Worm (Caenorhabditis elegans) whole organism, early embryonic: ENCODE results near the gene F43C11.7.

ENCODE experiments used
- B0310.2 ChIP-seq: sonication (generic microtip); optimal IDR thresholded peaks from 2 replicates; lab custom pipeline; 2016; ENCODE audit warnings: mild to moderate bottlenecking, missing genetic modification characterization, missing compliant biosample characterization
- F13C5.2 ChIP-seq: sonication (generic microtip); optimal IDR thresholded peaks from 2 replicates; lab custom pipeline; 2017; ENCODE audit warnings: mild to moderate bottlenecking, missing genetic modification characterization, inconsistent platforms, missing compliant biosample characterization
- aly-1 ChIP-seq: sonication (generic microtip); optimal IDR thresholded peaks from 2 replicates; lab custom pipeline; 2016; ENCODE audit warnings: missing genetic modification characterization, missing compliant biosample characterization
- ama-1 ChIP-seq: fragments of 150-350 bp; optimal IDR thresholded peaks from 2 replicates; lab custom pipeline; 2014
- ceh-13 ChIP-seq: fragments of 200-800 bp; sonication (Bioruptor generic); optimal IDR thresholded peaks from 2 replicates; lab custom pipeline; 2018; ENCODE audit warnings: mild to moderate bottlenecking, missing genetic modification characterization, missing compliant biosample characterization
- ceh-36 ChIP-seq: sonication (generic microtip); optimal IDR thresholded peaks from 2 replicates; lab custom pipeline; 2016; ENCODE audit warnings: missing genetic modification characterization, inconsistent platforms, missing compliant biosample characterization
- ets-7 ChIP-seq: sonication (generic microtip); optimal IDR thresholded peaks from 2 replicates; lab custom pipeline; 2016; ENCODE audit warnings: missing genotype, missing genetic modification characterization, missing compliant biosample characterization
- flt-1 ChIP-seq: fragments of 200-800 bp; sonication (Bioruptor generic); IDR thresholded peaks from 2 replicates; pipeline ENCODE4 v1.3.6; 2022; ENCODE audit warnings: missing genetic modification characterization, missing compliant biosample characterization
- hmbx-1 ChIP-seq: sonication (generic microtip); optimal IDR thresholded peaks from 2 replicates; lab custom pipeline; 2016; ENCODE audit warnings: mild to moderate bottlenecking, missing genetic modification characterization, missing compliant biosample characterization
- hmg-4 ChIP-seq: fragments of 200-800 bp; sonication (Bioruptor generic); optimal IDR thresholded peaks from 2 replicates; lab custom pipeline; 2018; ENCODE audit warnings: mild to moderate bottlenecking, missing genetic modification characterization, missing compliant biosample characterization
- hnd-1 ChIP-seq: sonication (generic microtip); optimal IDR thresholded peaks from 2 replicates; lab custom pipeline; 2016; ENCODE audit warnings: missing genetic modification characterization, missing compliant biosample characterization
- pes-1 ChIP-seq: fragments of 200-800 bp; sonication (Bioruptor generic); IDR thresholded peaks from 2 replicates; pipeline ENCODE4 v1.3.6; 2022; ENCODE audit warnings: missing genetic modification reagents, missing genetic modification characterization, missing compliant biosample characterization
- scrt-1 ChIP-seq: fragments of 200-800 bp; sonication (Bioruptor generic); IDR thresholded peaks from 2 replicates; pipeline ENCODE4 v1.3.6; 2022; ENCODE audit warnings: missing genetic modification characterization, missing compliant biosample characterization
- sea-1 ChIP-seq: fragments of 200-800 bp; sonication (Bioruptor generic); conservative IDR thresholded peaks from 2 replicates; pipeline ENCODE4 v1.3.6; 2022; ENCODE audit warnings: missing genetic modification characterization, missing compliant biosample characterization
- tbx-11 ChIP-seq: fragments of 200-800 bp; sonication (Bioruptor generic); IDR thresholded peaks from 2 replicates; pipeline ENCODE4 v1.3.6; 2022; ENCODE audit warnings: missing genetic modification characterization, missing compliant biosample characterization
- tbx-37 ChIP-seq: fragments of 200-800 bp; sonication (Bioruptor generic); conservative IDR thresholded peaks from 2 replicates; pipeline ENCODE4 v1.3.6; 2022; ENCODE audit warnings: missing genetic modification reagents, missing genetic modification characterization, missing compliant biosample characterization
- tra-4 ChIP-seq: sonication (generic microtip); optimal IDR thresholded peaks from 2 replicates; lab custom pipeline; 2017; ENCODE audit warnings: missing genetic modification characterization, missing compliant biosample characterization

Gene F43C11.7

ce11 chrII:2372090-2372489 is 36.4 kb downstream of the F43C11.7 start, which contains the start of gene F16G10.3:
TSS of gene F16G10.3 (plus strand) at chrII:2372390.
- TF ChIP-seq aly-1 (tag; lab: Kevin White, UChicago): no peak
- no peak for TF ChIP-seq B0310.2
- TF ChIP-seq hmg-4 (GFP tag; lab: Kevin White, UChicago): no peak
- TF ChIP-seq hnd-1 (tag; lab: Kevin White, UChicago): no peak
- TF ChIP-seq tbx-11: no peak
- no peak for TF ChIP-seq scrt-1 (GFP tag; lab: Robert Waterston, UW)
- no peak for TF ChIP-seq pes-1 (GFP tag; lab: Robert Waterston, UW)
- no peak for TF ChIP-seq sea-1 (GFP tag; lab: Robert Waterston, UW)
- no peak for TF ChIP-seq ceh-13
- no peak for TF ChIP-seq F13C5.2 (tag; lab: Kevin White, UChicago)

ce11 chrII:2374973-2375372 is 39.3 kb downstream of the F43C11.7 start, which contains the start of gene F16G10.2:
TSS of gene F16G10.2 (plus strand) at chrII:2375273.
- TF ChIP-seq scrt-1 (GFP tag; lab: Robert Waterston, UW) (no peak), aly-1 (tag; lab: Kevin White, UChicago) (no peak), tbx-37 (GFP tag; lab: Robert Waterston, UW) (no peak), ets-7 (tag; lab: Kevin White, UChicago) (no peak), hmbx-1 (tag; lab: Kevin White, UChicago) (no peak), ceh-13 (no peak), flt-1 (no peak)

DNA sequence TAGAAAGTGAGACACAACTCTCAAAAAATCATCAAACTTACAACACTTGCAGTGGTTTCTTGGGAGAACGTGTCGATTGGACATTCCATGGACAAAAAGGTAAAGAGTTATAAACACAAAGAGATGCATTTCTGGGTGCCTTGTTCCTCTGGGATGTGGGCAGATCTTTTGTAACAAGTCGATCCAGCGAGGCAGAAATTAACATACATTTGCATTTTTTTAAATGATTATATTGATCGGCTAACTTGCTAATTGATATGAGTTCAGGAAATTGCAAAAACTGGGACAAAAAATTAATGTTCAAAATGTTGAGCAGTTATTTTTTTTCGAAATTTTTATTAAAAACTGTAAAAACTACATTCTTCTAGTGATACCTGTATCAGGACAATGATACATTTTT is 42.1 kb downstream of the F43C11.7 start, which contains the start of gene F16G10.6:
TSS of gene F16G10.6 (minus strand) at position 101 of the 400 bp plus-strand sequence.
- TF ChIP-seq tbx-37 (GFP tag; lab: Robert Waterston, UW) (no peak), sea-1 (GFP tag; lab: Robert Waterston, UW) (no peak), hmg-4 (GFP tag; lab: Kevin White, UChicago) (no peak), tbx-11 (no peak), flt-1 (no peak), pes-1 (GFP tag; lab: Robert Waterston, UW) (no peak), ets-7 (tag; lab: Kevin White, UChicago) (no peak), hnd-1 (tag; lab: Kevin White, UChicago) (no peak)

- TF ChIP-seq tbx-37 (GFP tag; lab: Robert Waterston, UW) (no peak), hnd-1 (tag; lab: Kevin White, UChicago) (no peak), B0310.2 (peak; percentile 43), pes-1 (GFP tag; lab: Robert Waterston, UW) (no peak)
Measured at ce11 chrII:2378465-2379009, 42.8 kb downstream of the F43C11.7 start.

- TF ChIP-seq hmbx-1 (tag; lab: Kevin White, UChicago) (no peak), scrt-1 (GFP tag; lab: Robert Waterston, UW) (no peak), F13C5.2 (tag; lab: Kevin White, UChicago) (no peak), tra-4 (tag; lab: Kevin White, UChicago) (no peak), ets-7 (tag; lab: Kevin White, UChicago) (no peak), pes-1 (GFP tag; lab: Robert Waterston, UW) (no peak), hmg-4 (GFP tag; lab: Kevin White, UChicago) (no peak), ceh-36 (tag; lab: Kevin White, UChicago) (no peak), ceh-13 (no peak), B0310.2 (no peak), sea-1 (GFP tag; lab: Robert Waterston, UW) (no peak)
Measured at ce11 chrII:2379673-2380072, 44.0 kb downstream of the F43C11.7 start.

DNA sequence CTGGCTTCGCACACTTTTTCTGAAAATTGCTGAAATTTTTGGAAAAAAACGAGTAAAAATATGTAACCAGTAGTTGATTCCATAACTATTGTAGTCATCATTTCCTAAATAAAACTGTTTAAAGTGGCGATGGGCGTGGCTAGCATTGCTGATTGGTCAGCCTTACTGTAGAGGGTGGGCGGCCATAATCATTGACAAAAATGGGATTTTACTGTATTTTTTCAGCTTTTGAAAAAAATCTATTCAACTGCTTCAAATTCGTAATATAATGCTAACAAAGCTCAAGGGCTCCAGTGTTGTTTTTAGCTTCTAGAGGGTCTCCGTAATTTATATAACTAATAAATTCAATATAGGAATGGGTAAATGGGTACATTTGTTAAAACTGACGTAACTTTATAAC is 44.5 kb downstream of the F43C11.7 start, which contains the start of gene F16G10.7:
TSS of gene F16G10.7 (minus strand) at position 101 of the 400 bp plus-strand sequence.
- TF ChIP-seq hmg-4 (GFP tag; lab: Kevin White, UChicago): no peak

- TF ChIP-seq ets-7 (tag; lab: Kevin White, UChicago) (no peak), ceh-13 (no peak), ama-1 (lab: Kevin White, UChicago) (no peak), sea-1 (GFP tag; lab: Robert Waterston, UW) (no peak), aly-1 (tag; lab: Kevin White, UChicago) (no peak), tra-4 (tag; lab: Kevin White, UChicago) (no peak), hmbx-1 (tag; lab: Kevin White, UChicago) (no peak), tbx-11 (no peak), scrt-1 (GFP tag; lab: Robert Waterston, UW) (no peak), F13C5.2 (tag; lab: Kevin White, UChicago) (no peak), ceh-36 (tag; lab: Kevin White, UChicago) (no peak), B0310.2 (no peak)
Measured at ce11 chrII:2383334-2383733, 47.6 kb downstream of the F43C11.7 start, which contains the start of gene F16G10.8. TSS of gene F16G10.8 (minus strand) at chrII:2383434.

ce11 chrII:2385495-2385894 is 49.8 kb downstream of the F43C11.7 start, which contains the start of gene F16G10.9:
TSS of gene F16G10.9 (minus strand) at chrII:2385595.
- no peak for TF ChIP-seq flt-1
- no peak for TF ChIP-seq ceh-13
- TF ChIP-seq hmbx-1 (tag; lab: Kevin White, UChicago): no peak
- TF ChIP-seq tbx-11: no peak
- no peak for TF ChIP-seq pes-1 (GFP tag; lab: Robert Waterston, UW)
- TF ChIP-seq ceh-36 (tag; lab: Kevin White, UChicago): no peak
- TF ChIP-seq B0310.2: no peak
- no peak for TF ChIP-seq hnd-1 (tag; lab: Kevin White, UChicago)
- TF ChIP-seq F13C5.2 (tag; lab: Kevin White, UChicago): no peak
- no peak for TF ChIP-seq aly-1 (tag; lab: Kevin White, UChicago)
- TF ChIP-seq sea-1 (GFP tag; lab: Robert Waterston, UW): no peak
- no peak for TF ChIP-seq ets-7 (tag; lab: Kevin White, UChicago)
- TF ChIP-seq ama-1 (lab: Kevin White, UChicago): no peak
- no peak for TF ChIP-seq tra-4 (tag; lab: Kevin White, UChicago)
- TF ChIP-seq scrt-1 (GFP tag; lab: Robert Waterston, UW): no peak
